Worm (Caenorhabditis elegans) whole organism, young adult: ENCODE measurements around the gene F18A12.2.
"Not testable (repeated sequence)": the region's sequence is repeated elsewhere in the genome, so short reads cannot be mapped to it uniquely, and the experiment has no call there.

Experiments
- C06A6.2 ChIP-seq: fragments of 200-800 bp; sonication (Bioruptor generic); conservative IDR thresholded peaks from 2 replicates; pipeline ENCODE4 v1.3.6; 2022; ENCODE audit warnings: missing genetic modification characterization, missing compliant biosample characterization
- ZK185.1 ChIP-seq: sonication (generic microtip); optimal IDR thresholded peaks from 2 replicates; lab custom pipeline; 2016; ENCODE audit warnings: mild to moderate bottlenecking, missing genetic modification characterization, missing compliant biosample characterization; ENCODE audit not compliant: poor library complexity, severe bottlenecking
- attf-6 ChIP-seq: fragments of 200-800 bp; sonication (Bioruptor generic); IDR thresholded peaks from 2 replicates; pipeline ENCODE4 v1.3.6; 2022; ENCODE audit warnings: missing genetic modification reagents, missing genetic modification characterization, missing compliant biosample characterization
- ceh-40 ChIP-seq: fragments of 200-800 bp; sonication (Bioruptor generic); IDR thresholded peaks from 2 replicates; pipeline ENCODE4 v1.3.6; 2022; ENCODE audit warnings: missing genetic modification characterization, missing compliant biosample characterization
- ets-4 ChIP-seq: fragments of 200-800 bp; sonication (Bioruptor generic); optimal IDR thresholded peaks from 2 replicates; lab custom pipeline; 2018; ENCODE audit warnings: mild to moderate bottlenecking, missing genetic modification characterization, missing compliant biosample characterization
- hsf-1 ChIP-seq: fragments of 200-800 bp; sonication (Bioruptor generic); IDR thresholded peaks from 2 replicates; pipeline ENCODE4 v1.3.6; 2022; ENCODE audit warnings: missing genetic modification reagents, missing genetic modification characterization, missing compliant biosample characterization
- let-526 ChIP-seq: fragments of 200-800 bp; sonication (Bioruptor generic); IDR thresholded peaks from 2 replicates; pipeline ENCODE4 v1.3.6; 2022; ENCODE audit warnings: missing genetic modification reagents, missing genetic modification characterization, missing compliant biosample characterization
- mcd-1 ChIP-seq: fragments of 200-800 bp; sonication (Bioruptor generic); IDR thresholded peaks from 2 replicates; pipeline ENCODE4 v1.3.6; 2022; ENCODE audit warnings: missing genetic modification reagents, missing genetic modification characterization, missing compliant biosample characterization
- nhr-120 ChIP-seq: fragments of 200-800 bp; sonication (Bioruptor generic); IDR thresholded peaks from 2 replicates; pipeline ENCODE4 v1.3.6; 2022; ENCODE audit warnings: missing genetic modification characterization, missing compliant biosample characterization
- somi-1 ChIP-seq: fragments of 200-800 bp; sonication (Bioruptor generic); optimal IDR thresholded peaks from 2 replicates; lab custom pipeline; 2018; ENCODE audit warnings: mild to moderate bottlenecking, missing genetic modification characterization, missing compliant biosample characterization
- unc-62 ChIP-seq: fragments of 150-350 bp; optimal IDR thresholded peaks from 2 replicates; lab custom pipeline; 2014; ENCODE audit warnings: missing biosample characterization, missing genetic modification reagents, missing genetic modification characterization

ce11 chrII:3449514-3449913, 34.9 kb downstream of the F18A12.2 start, which contains the start of gene C16C8.14:
- not testable (repeated sequence) for TF ChIP-seq nhr-120 (GFP tag; lab: Robert Waterston, UW); ZK185.1 (tag; lab: Kevin White, UChicago); unc-62 (GFP tag; lab: Kevin White, UChicago); C06A6.2 (GFP tag; lab: Robert Waterston, UW); ceh-40 (GFP tag; lab: Robert Waterston, UW); hsf-1 (GFP tag; lab: Robert Waterston, UW); let-526 (GFP tag; lab: Robert Waterston, UW); ets-4 (GFP tag; lab: Kevin White, UChicago); somi-1; mcd-1 (GFP tag; lab: Robert Waterston, UW); attf-6 (GFP tag; lab: Robert Waterston, UW)
